Worm (Caenorhabditis elegans) whole organism, mixed stage, embryonic: ENCODE results near the gene rabn-5.

ENCODE experiments used
- blmp-1 ChIP-seq: fragments of 150-350 bp; optimal IDR thresholded peaks from 2 replicates; lab custom pipeline; 2014; ENCODE audit warnings: missing biosample characterization, missing genetic modification characterization
- cnd-1 ChIP-seq: fragments of 200-800 bp; sonication (Bioruptor generic); optimal IDR thresholded peaks from 2 replicates; lab custom pipeline; 2018; ENCODE audit warnings: mild to moderate bottlenecking, missing genetic modification characterization, missing compliant biosample characterization
- elt-1 ChIP-seq: sonication (generic microtip); optimal IDR thresholded peaks from 2 replicates; lab custom pipeline; 2017; ENCODE audit warnings: missing genetic modification characterization, mild to moderate bottlenecking, missing compliant biosample characterization, antibody characterized with exemption, moderate library complexity, borderline replicate concordance; ENCODE audit not compliant: insufficient read depth
- elt-3 ChIP-seq: fragments of 150-350 bp; optimal IDR thresholded peaks from 2 replicates; lab custom pipeline; 2014; ENCODE audit warnings: missing biosample characterization, missing genetic modification characterization
- nhr-12 ChIP-seq: fragments of 150-350 bp; optimal IDR thresholded peaks from 2 replicates; lab custom pipeline; 2014; ENCODE audit warnings: missing biosample characterization, missing genetic modification characterization
- nhr-2 ChIP-seq: fragments of 150-350 bp; optimal IDR thresholded peaks from 2 replicates; lab custom pipeline; 2014; ENCODE audit warnings: missing biosample characterization, missing genetic modification characterization
- nhr-28 ChIP-seq: fragments of 150-350 bp; optimal IDR thresholded peaks from 2 replicates; lab custom pipeline; 2014; ENCODE audit warnings: missing biosample characterization, missing genetic modification characterization
- pha-4 ChIP-seq: fragments of 150-350 bp; optimal IDR thresholded peaks from 2 replicates; lab custom pipeline; 2018; ENCODE audit warnings: missing biosample characterization, missing genetic modification reagents, missing genetic modification characterization
- snpc-4 ChIP-seq: fragments of 150-350 bp; optimal IDR thresholded peaks from 2 replicates; lab custom pipeline; 2014; ENCODE audit warnings: missing biosample characterization, missing genetic modification characterization
- unc-39 ChIP-seq: fragments of 150-350 bp; optimal IDR thresholded peaks from 2 replicates; lab custom pipeline; 2014; ENCODE audit warnings: missing biosample characterization, missing genetic modification characterization
- unc-62 ChIP-seq: fragments of 150-350 bp; optimal IDR thresholded peaks from 2 replicates; lab custom pipeline; 2014; ENCODE audit warnings: missing biosample characterization, missing genetic modification reagents, missing genetic modification characterization
- zip-8 ChIP-seq: fragments of 150-350 bp; optimal IDR thresholded peaks from 2 replicates; lab custom pipeline; 2014; ENCODE audit warnings: missing biosample characterization, missing genetic modification characterization
- ztf-11 ChIP-seq: fragments of 150-350 bp; optimal IDR thresholded peaks from 2 replicates; lab custom pipeline; 2014; ENCODE audit warnings: missing biosample characterization, missing genetic modification characterization

ce11 chrIII:5875418-5875702 lies 11.0 kb downstream of the rabn-5 start:
- TF ChIP-seq nhr-28 (tag; lab: Kevin White, UChicago) (no peak), elt-3 (tag; lab: Kevin White, UChicago) (no peak), nhr-12 (no peak), ztf-11 (tag; lab: Kevin White, UChicago) (no peak), elt-1 (tag; lab: Kevin White, UChicago) (no peak), unc-62 (GFP tag; lab: Kevin White, UChicago) (no peak), snpc-4 (tag; lab: Kevin White, UChicago) (no peak), pha-4 (no peak), blmp-1 (tag; lab: Kevin White, UChicago) (no peak), unc-39 (tag; lab: Kevin White, UChicago) (no peak), nhr-2 (tag; lab: Kevin White, UChicago) (no peak), zip-8 (no peak), cnd-1 (no peak)
